Worm (Caenorhabditis elegans): ENCODE data around the gene nnt-1.

DNA sequence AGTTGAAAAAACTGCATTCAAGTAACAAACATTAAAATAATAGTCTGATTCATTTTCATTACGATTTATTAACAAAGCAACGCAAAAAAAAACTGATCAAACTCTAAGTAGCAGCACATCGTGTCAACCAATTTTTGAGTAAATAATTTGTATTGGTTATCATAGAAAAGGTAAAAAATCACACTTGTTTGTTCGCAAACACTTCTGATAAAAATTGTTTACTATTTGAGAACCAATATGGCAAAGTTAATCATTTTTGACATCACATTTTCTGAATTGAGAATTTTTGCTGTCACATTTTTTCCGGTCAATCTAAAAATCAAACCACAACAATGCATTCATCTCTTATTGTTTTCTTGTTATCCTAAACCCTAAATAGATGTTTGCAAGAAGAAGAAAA, 832 bp upstream of the nnt-1 start:
- TF ChIP-seq nhr-179 (tag; optimal IDR thresholded peaks at IDR 0.05), result no peak
- no peak for TF ChIP-seq hrde-1 (tag; optimal IDR thresholded peaks at IDR 0.05; ENCODE audit: borderline replicate concordance)
